Fruit fly (Drosophila melanogaster) whole organism, pupa: Measurements from ENCODE around the gene CG12075.

ENCODE experiments used
- CG10348 ChIP-seq: fragments of 200-800 bp; sonication (Bioruptor generic); IDR thresholded peaks from 2 replicates; pipeline ENCODE4 v1.3.6; 2022; ENCODE audit warnings: missing biosample characterization, missing genetic modification characterization
- CG12605 ChIP-seq: fragments of 200-800 bp; sonication (Bioruptor generic); IDR thresholded peaks from 2 replicates; pipeline ENCODE4 v1.3.6; 2022; ENCODE audit warnings: missing biosample characterization, missing genetic modification characterization
- CG13204 ChIP-seq: fragments of 200-800 bp; sonication (Bioruptor generic); optimal IDR thresholded peaks from 2 replicates; lab custom pipeline; 2018; ENCODE audit warnings: missing biosample characterization, mild to moderate bottlenecking, missing genetic modification characterization, moderate library complexity
- CG14655 ChIP-seq: fragments of 200-800 bp; sonication (Bioruptor generic); optimal IDR thresholded peaks from 3 replicates; lab custom pipeline; 2017; ENCODE audit warnings: mild to moderate bottlenecking, missing biosample characterization, missing genetic modification reagents, missing genetic modification characterization
- CG15710 ChIP-seq: fragments of 200-800 bp; sonication (Bioruptor generic); optimal IDR thresholded peaks from 2 replicates; lab custom pipeline; 2018; ENCODE audit warnings: missing biosample characterization, mild to moderate bottlenecking, missing genetic modification characterization, moderate library complexity
- CG17806 ChIP-seq: fragments of 200-800 bp; sonication (Bioruptor generic); optimal IDR thresholded peaks from 2 replicates; lab custom pipeline; 2018; ENCODE audit warnings: missing biosample characterization, mild to moderate bottlenecking, missing genetic modification characterization, moderate library complexity
- CG32121 ChIP-seq: fragments of 200-800 bp; sonication (Bioruptor generic); IDR thresholded peaks from 2 replicates; pipeline ENCODE4 v1.3.6; 2022; ENCODE audit warnings: missing biosample characterization, missing genetic modification characterization
- CG34367 ChIP-seq: fragments of 200-800 bp; sonication (Bioruptor generic); optimal IDR thresholded peaks from 2 replicates; lab custom pipeline; 2018; ENCODE audit warnings: missing biosample characterization, mild to moderate bottlenecking, missing genetic modification characterization
- CG4496 ChIP-seq: fragments of 200-800 bp; sonication (Bioruptor generic); IDR thresholded peaks from 3 replicates; pipeline ENCODE4 v1.3.6; 2022; ENCODE audit warnings: missing biosample characterization, missing genetic modification characterization
- CG8159 ChIP-seq: fragments of 200-800 bp; sonication (Bioruptor generic); optimal IDR thresholded peaks from 3 replicates; lab custom pipeline; 2018; ENCODE audit warnings: missing biosample characterization, mild to moderate bottlenecking, missing genetic modification characterization, moderate library complexity
- CG8301 ChIP-seq: fragments of 200-800 bp; sonication (Bioruptor generic); optimal IDR thresholded peaks from 2 replicates; lab custom pipeline; 2018; ENCODE audit warnings: missing biosample characterization, mild to moderate bottlenecking, missing genetic modification characterization
- CG9948 ChIP-seq: fragments of 200-800 bp; sonication (Bioruptor generic); optimal IDR thresholded peaks from 2 replicates; lab custom pipeline; 2018; ENCODE audit warnings: missing biosample characterization, mild to moderate bottlenecking, missing genetic modification characterization, moderate library complexity
- D1 ChIP-seq: fragments of 200-800 bp; sonication (Bioruptor generic); optimal IDR thresholded peaks from 2 replicates; lab custom pipeline; 2018; ENCODE audit warnings: missing biosample characterization, mild to moderate bottlenecking, missing genetic modification characterization, moderate library complexity
- EcR ChIP-seq: fragments of 200-800 bp; sonication (Bioruptor generic); optimal IDR thresholded peaks from 3 replicates; lab custom pipeline; 2019; ENCODE audit warnings: missing biosample characterization, missing genetic modification characterization, mild to moderate bottlenecking, moderate library complexity, missing genetic modification reagents
- Ets98B ChIP-seq: fragments of 200-800 bp; sonication (Bioruptor generic); IDR thresholded peaks from 2 replicates; pipeline ENCODE4 v1.3.6; 2022; ENCODE audit warnings: missing biosample characterization, missing genetic modification characterization
- Pif1A ChIP-seq: fragments of 200-800 bp; sonication (Bioruptor generic); optimal IDR thresholded peaks from 3 replicates; lab custom pipeline; 2016; ENCODE audit warnings: missing biosample characterization, missing genetic modification characterization
- Pif1B ChIP-seq: fragments of 200-800 bp; sonication (Bioruptor generic); optimal IDR thresholded peaks from 3 replicates; lab custom pipeline; 2016; ENCODE audit warnings: missing biosample characterization, missing genetic modification characterization
- Snoo ChIP-seq: fragments of 200-800 bp; sonication (Bioruptor generic); optimal IDR thresholded peaks from 3 replicates; lab custom pipeline; 2017; ENCODE audit warnings: missing biosample characterization, mild to moderate bottlenecking, missing genetic modification characterization, inconsistent platforms
- fd96Ca ChIP-seq: fragments of 200-800 bp; sonication (Bioruptor generic); IDR thresholded peaks from 3 replicates; pipeline ENCODE4 v1.3.6; 2022; ENCODE audit warnings: missing biosample characterization, missing genetic modification characterization
- gl ChIP-seq: fragments of 200-800 bp; sonication (Bioruptor generic); optimal IDR thresholded peaks from 2 replicates; lab custom pipeline; 2018; ENCODE audit warnings: missing biosample characterization, mild to moderate bottlenecking, missing genetic modification characterization
- rn ChIP-seq: fragments of 200-800 bp; sonication (Bioruptor generic); IDR thresholded peaks from 2 replicates; pipeline ENCODE4 v1.3.6; 2022; ENCODE audit warnings: missing biosample characterization, missing genetic modification characterization

CG12075 gene

dm6 chrX:8841438-8841837 lies 3.3 kb downstream of the CG12075 start:
- no peak for TF ChIP-seq CG9948 (tag; lab: Kevin White, UChicago)
- TF ChIP-seq CG8159 (tag; lab: Kevin White, UChicago) = no peak
- no peak for TF ChIP-seq CG12605 (GFP tag; lab: Robert Waterston, UW)
- TF ChIP-seq CG10348 (GFP tag; lab: Robert Waterston, UW) = no peak
- TF ChIP-seq Snoo (tag; lab: Kevin White, UChicago) = no peak
- TF ChIP-seq CG17806 (tag; lab: Kevin White, UChicago) = no peak
- TF ChIP-seq EcR (GFP tag; lab: Kevin White, UChicago) = no peak

DNA sequence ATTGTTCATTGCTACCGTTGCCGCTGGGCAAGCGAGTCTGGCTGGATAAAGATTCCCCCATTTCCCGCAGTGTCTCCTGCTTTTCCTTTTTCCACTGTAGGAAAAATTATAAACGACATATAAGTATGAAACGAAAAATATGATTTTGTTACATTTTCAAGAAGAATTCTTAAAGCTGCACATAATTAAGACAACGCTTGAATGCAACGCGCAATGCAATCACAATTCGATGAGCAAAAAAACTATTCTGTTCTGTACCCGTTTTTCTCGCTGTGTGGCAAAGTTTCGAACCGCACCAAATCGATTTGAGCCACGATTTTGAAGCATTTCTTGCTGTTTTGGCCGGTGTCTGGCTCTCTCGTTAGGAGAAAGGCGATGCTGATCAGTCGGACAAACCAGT lies 5.6 kb downstream of the CG12075 start:
- TF ChIP-seq CG9948 (tag; lab: Kevin White, UChicago) (no peak), CG12605 (GFP tag; lab: Robert Waterston, UW) (no peak), CG34367 (tag; lab: Kevin White, UChicago) (no peak), Pif1A (peak; percentile 23), CG4496 (peak; percentile 34; the same call in 1 of the 3 replicates), CG8301 (tag; lab: Kevin White, UChicago) (peak; percentile 23), Pif1B (GFP tag; lab: Kevin White, UChicago) (no peak), rn (GFP tag; lab: Robert Waterston, UW) (no peak), EcR (GFP tag; lab: Kevin White, UChicago) (no peak), Ets98B (no peak), CG14655 (peak; percentile 21), CG32121 (peak; percentile 64), D1 (no peak)

DNA sequence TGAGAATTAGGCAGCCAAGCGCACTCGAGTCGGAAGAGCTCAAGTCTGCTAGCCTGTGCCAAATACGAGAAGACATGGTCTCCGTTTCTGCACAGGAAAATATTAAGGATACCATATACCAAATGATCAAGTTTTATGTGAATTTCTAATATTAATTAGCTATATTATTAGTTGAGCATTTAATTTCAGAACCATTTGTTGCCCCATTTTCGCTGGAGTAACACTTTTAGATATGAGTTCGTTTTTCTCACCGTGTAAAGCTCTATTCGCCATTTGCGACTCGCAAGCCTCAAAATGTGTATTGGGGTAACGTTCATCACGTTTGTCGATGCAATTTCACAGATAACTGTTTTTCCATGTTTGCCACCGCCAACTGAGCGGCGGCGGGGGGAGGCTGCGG lies 14.0 kb downstream of the CG12075 start:
- peak; percentile 45; the same call in 1 of the 3 replicates for TF ChIP-seq fd96Ca (GFP tag; lab: Robert Waterston, UW)
- TF ChIP-seq CG32121 = peak; percentile 65
- TF ChIP-seq CG8301 (tag; lab: Kevin White, UChicago) = peak; percentile 14
- no peak for TF ChIP-seq gl (tag; lab: Kevin White, UChicago)
- peak; percentile 17 for TF ChIP-seq CG14655

- TF ChIP-seq CG14655 (no peak), Pif1A (no peak), CG4496 (no peak), CG8301 (tag; lab: Kevin White, UChicago) (no peak), CG13204 (GFP tag; lab: Kevin White, UChicago) (no peak), EcR (GFP tag; lab: Kevin White, UChicago) (peak; percentile 44), Snoo (tag; lab: Kevin White, UChicago) (peak; percentile 6), Pif1B (GFP tag; lab: Kevin White, UChicago) (peak; percentile 58), CG15710 (tag; lab: Kevin White, UChicago) (no peak)
- TF ChIP-seq, all 21 proteins: peak for 3
Measured at dm6 chrX:8857098-8857724, 19.1 kb downstream of the CG12075 start.

dm6 chrX:8858679-8859078 lies 20.6 kb downstream of the CG12075 start:
- TF ChIP-seq CG13204 (GFP tag; lab: Kevin White, UChicago) (no peak), CG15710 (tag; lab: Kevin White, UChicago) (no peak), Pif1A (no peak), CG12605 (GFP tag; lab: Robert Waterston, UW) (no peak), CG9948 (tag; lab: Kevin White, UChicago) (no peak), CG34367 (tag; lab: Kevin White, UChicago) (no peak), Snoo (tag; lab: Kevin White, UChicago) (no peak), CG4496 (no peak)

DNA sequence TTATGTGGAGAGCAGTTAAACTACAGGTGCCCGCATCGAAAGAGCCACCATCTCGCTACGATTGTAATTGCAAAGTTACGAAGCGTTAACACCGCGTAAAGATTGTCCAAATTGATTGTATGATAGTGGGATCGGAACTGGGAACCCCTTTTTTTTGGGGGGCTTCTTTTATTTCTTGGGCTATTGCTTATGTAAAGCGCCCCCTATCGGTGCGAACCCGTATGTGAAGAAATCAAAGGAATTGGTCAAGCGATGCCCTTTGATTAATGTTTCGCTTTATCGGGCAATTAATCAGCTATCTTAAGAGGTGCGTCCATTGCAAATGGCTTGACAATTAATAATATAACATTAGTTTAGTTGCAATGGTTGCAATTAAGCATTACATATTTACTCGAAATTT lies 21.4 kb downstream of the CG12075 start:
- no peak for TF ChIP-seq CG17806 (tag; lab: Kevin White, UChicago)
- no peak for TF ChIP-seq gl (tag; lab: Kevin White, UChicago)
- no peak for TF ChIP-seq EcR (GFP tag; lab: Kevin White, UChicago)
- TF ChIP-seq CG8301 (tag; lab: Kevin White, UChicago) = no peak
- no peak for TF ChIP-seq CG8159 (tag; lab: Kevin White, UChicago)
- TF ChIP-seq CG32121 = no peak

DNA sequence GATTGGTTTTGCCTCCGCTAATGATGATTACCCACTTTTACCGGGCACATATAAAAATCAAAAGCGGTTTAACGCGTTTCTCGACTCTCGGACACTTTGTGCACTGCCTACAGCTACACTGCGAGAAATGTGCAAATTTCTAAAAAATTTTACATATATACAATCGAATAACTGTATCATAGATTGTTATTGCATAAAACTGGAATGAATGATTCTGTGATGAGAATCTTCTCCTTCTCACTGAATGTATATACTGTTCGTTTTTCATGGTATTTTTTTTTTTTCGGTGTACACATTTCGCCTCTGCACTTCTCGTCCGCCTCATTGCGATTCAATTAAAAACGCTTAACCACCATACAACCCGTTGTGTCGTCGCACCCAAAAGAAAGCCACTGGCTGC lies 23.1 kb downstream of the CG12075 start:
- TF ChIP-seq CG17806 (tag; lab: Kevin White, UChicago) (peak; percentile 73), CG13204 (GFP tag; lab: Kevin White, UChicago) (peak; percentile 31), CG8159 (tag; lab: Kevin White, UChicago) (peak; percentile 79), Ets98B (peak; percentile 93), Snoo (tag; lab: Kevin White, UChicago) (peak; percentile 85), rn (GFP tag; lab: Robert Waterston, UW) (peak; percentile 76), CG9948 (tag; lab: Kevin White, UChicago) (peak; percentile 68), gl (tag; lab: Kevin White, UChicago) (peak; percentile 28), CG12605 (GFP tag; lab: Robert Waterston, UW) (peak; percentile 87), fd96Ca (GFP tag; lab: Robert Waterston, UW) (peak; percentile 88), Pif1B (GFP tag; lab: Kevin White, UChicago) (peak; percentile 87), EcR (GFP tag; lab: Kevin White, UChicago) (peak; percentile 28), CG32121 (peak; percentile 87), D1 (no peak), CG4496 (peak; percentile 93), Pif1A (peak; percentile 89), CG15710 (tag; lab: Kevin White, UChicago) (peak; percentile 78), CG10348 (GFP tag; lab: Robert Waterston, UW) (peak; percentile 57; the same call in 1 of the 2 replicates), CG8301 (tag; lab: Kevin White, UChicago) (peak; percentile 90), CG14655 (peak; percentile 91), CG34367 (tag; lab: Kevin White, UChicago) (peak; percentile 71)
